Worm (Caenorhabditis elegans) whole organism, young adult: Measurements from ENCODE around the gene fbxc-48.

Experiments
- C06A6.2 ChIP-seq: fragments of 200-800 bp; sonication (Bioruptor generic); conservative IDR thresholded peaks from 2 replicates; pipeline ENCODE4 v1.3.6; 2022; ENCODE audit warnings: missing genetic modification characterization, missing compliant biosample characterization
- C17E4.6 ChIP-seq: fragments of 200-800 bp; sonication (Bioruptor generic); IDR thresholded peaks from 2 replicates; pipeline ENCODE4 v1.3.6; 2022; ENCODE audit warnings: missing genetic modification reagents, missing genetic modification characterization, missing compliant biosample characterization
- D2030.7 ChIP-seq: fragments of 200-800 bp; sonication (Bioruptor generic); IDR thresholded peaks from 2 replicates; pipeline ENCODE4 v1.3.6; 2022; ENCODE audit warnings: missing genetic modification reagents, missing genetic modification characterization, missing compliant biosample characterization
- F33H1.4 ChIP-seq: fragments of 200-800 bp; sonication (Bioruptor generic); IDR thresholded peaks from 2 replicates; pipeline ENCODE4 v1.3.6; 2022; ENCODE audit warnings: missing genetic modification reagents, missing genetic modification characterization, missing compliant biosample characterization
- F37B4.10 ChIP-seq: fragments of 200-800 bp; sonication (Bioruptor generic); IDR thresholded peaks from 2 replicates; pipeline ENCODE4 v1.3.6; 2022; ENCODE audit warnings: missing genetic modification characterization, missing compliant biosample characterization
- F39B2.1 ChIP-seq: fragments of 200-800 bp; sonication (Bioruptor generic); IDR thresholded peaks from 2 replicates; pipeline ENCODE4 v1.3.6; 2022; ENCODE audit warnings: missing genetic modification reagents, missing genetic modification characterization, missing compliant biosample characterization
- K11D2.4 ChIP-seq: fragments of 200-800 bp; sonication (Bioruptor generic); IDR thresholded peaks from 2 replicates; pipeline ENCODE4 v1.3.6; 2022; ENCODE audit warnings: missing genetic modification reagents, missing genetic modification characterization, missing compliant biosample characterization
- Y53G8AR.9 ChIP-seq: fragments of 200-800 bp; sonication (Bioruptor generic); conservative IDR thresholded peaks from 2 replicates; pipeline ENCODE4 v1.3.6; 2022; ENCODE audit warnings: missing genetic modification reagents, missing genetic modification characterization, missing compliant biosample characterization
- Y56A3A.18 ChIP-seq: fragments of 200-800 bp; sonication (Bioruptor generic); IDR thresholded peaks from 2 replicates; pipeline ENCODE4 v1.3.6; 2022; ENCODE audit warnings: missing genetic modification reagents, missing genetic modification characterization, missing compliant biosample characterization
- Y95B8A.8 ChIP-seq: fragments of 200-800 bp; sonication (Bioruptor generic); IDR thresholded peaks from 2 replicates; pipeline ENCODE4 v1.3.6; 2022; ENCODE audit warnings: missing genetic modification reagents, missing genetic modification characterization, missing compliant biosample characterization
- aptf-2 ChIP-seq: fragments of 200-800 bp; sonication (Bioruptor generic); conservative IDR thresholded peaks from 2 replicates; pipeline ENCODE4 v1.3.6; 2022; ENCODE audit warnings: missing genetic modification reagents, missing genetic modification characterization, missing compliant biosample characterization
- aptf-3 ChIP-seq: fragments of 200-800 bp; sonication (Bioruptor generic); IDR thresholded peaks from 2 replicates; pipeline ENCODE4 v1.3.6; 2022; ENCODE audit warnings: missing genetic modification characterization, missing compliant biosample characterization
- attf-3 ChIP-seq: fragments of 200-800 bp; sonication (Bioruptor generic); conservative IDR thresholded peaks from 2 replicates; pipeline ENCODE4 v1.3.6; 2022; ENCODE audit warnings: missing genetic modification reagents, missing genetic modification characterization, missing compliant biosample characterization
- attf-6 ChIP-seq: fragments of 200-800 bp; sonication (Bioruptor generic); IDR thresholded peaks from 2 replicates; pipeline ENCODE4 v1.3.6; 2022; ENCODE audit warnings: missing genetic modification reagents, missing genetic modification characterization, missing compliant biosample characterization
- bed-1 ChIP-seq: fragments of 200-800 bp; sonication (Bioruptor generic); IDR thresholded peaks from 2 replicates; pipeline ENCODE4 v1.3.6; 2022; ENCODE audit warnings: missing genetic modification reagents, missing genetic modification characterization, missing compliant biosample characterization
- cebp-2 ChIP-seq: fragments of 200-800 bp; sonication (Bioruptor generic); IDR thresholded peaks from 2 replicates; pipeline ENCODE4 v1.3.6; 2022; ENCODE audit warnings: missing genetic modification characterization, missing compliant biosample characterization
- ceh-100 ChIP-seq: fragments of 200-800 bp; sonication (Bioruptor generic); IDR thresholded peaks from 2 replicates; pipeline ENCODE4 v1.3.6; 2022; ENCODE audit warnings: missing genetic modification reagents, missing genetic modification characterization, missing compliant biosample characterization
- ceh-40 ChIP-seq: fragments of 200-800 bp; sonication (Bioruptor generic); IDR thresholded peaks from 2 replicates; pipeline ENCODE4 v1.3.6; 2022; ENCODE audit warnings: missing genetic modification characterization, missing compliant biosample characterization
- ceh-58 ChIP-seq: fragments of 200-800 bp; sonication (Bioruptor generic); IDR thresholded peaks from 2 replicates; pipeline ENCODE4 v1.3.6; 2022; ENCODE audit warnings: missing genetic modification characterization, missing compliant biosample characterization
- ceh-91 ChIP-seq: fragments of 200-800 bp; sonication (Bioruptor generic); IDR thresholded peaks from 2 replicates; pipeline ENCODE4 v1.3.6; 2022; ENCODE audit warnings: missing genetic modification reagents, missing genetic modification characterization, missing compliant biosample characterization
- dox-1 ChIP-seq: fragments of 200-800 bp; sonication (Bioruptor generic); IDR thresholded peaks from 2 replicates; pipeline ENCODE4 v1.3.6; 2022; ENCODE audit warnings: missing genetic modification reagents, missing genetic modification characterization, missing compliant biosample characterization
- egl-18 ChIP-seq: fragments of 200-800 bp; sonication (Bioruptor generic); IDR thresholded peaks from 2 replicates; pipeline ENCODE4 v1.3.6; 2022; ENCODE audit warnings: missing genetic modification reagents, missing genetic modification characterization, missing compliant biosample characterization
- egl-44 ChIP-seq: fragments of 200-800 bp; sonication (Bioruptor generic); IDR thresholded peaks from 2 replicates; pipeline ENCODE4 v1.3.6; 2022; ENCODE audit warnings: missing genetic modification reagents, missing genetic modification characterization, missing compliant biosample characterization
- egrh-3 ChIP-seq: fragments of 200-800 bp; sonication (Bioruptor generic); IDR thresholded peaks from 2 replicates; pipeline ENCODE4 v1.3.6; 2022; ENCODE audit warnings: missing genetic modification reagents, missing genetic modification characterization, missing compliant biosample characterization
- hmg-20 ChIP-seq: fragments of 200-800 bp; sonication (Bioruptor generic); IDR thresholded peaks from 2 replicates; pipeline ENCODE4 v1.3.6; 2022; ENCODE audit warnings: missing genetic modification reagents, missing genetic modification characterization, missing compliant biosample characterization
- hsf-1 ChIP-seq: fragments of 200-800 bp; sonication (Bioruptor generic); IDR thresholded peaks from 2 replicates; pipeline ENCODE4 v1.3.6; 2022; ENCODE audit warnings: missing genetic modification reagents, missing genetic modification characterization, missing compliant biosample characterization
- lag-1 ChIP-seq: fragments of 200-800 bp; sonication (Bioruptor generic); IDR thresholded peaks from 2 replicates; pipeline ENCODE4 v1.3.6; 2022; ENCODE audit warnings: missing genetic modification reagents, missing genetic modification characterization, missing compliant biosample characterization
- let-526 ChIP-seq: fragments of 200-800 bp; sonication (Bioruptor generic); IDR thresholded peaks from 2 replicates; pipeline ENCODE4 v1.3.6; 2022; ENCODE audit warnings: missing genetic modification reagents, missing genetic modification characterization, missing compliant biosample characterization
- lin-26 ChIP-seq: fragments of 200-800 bp; sonication (Bioruptor generic); IDR thresholded peaks from 2 replicates; pipeline ENCODE4 v1.3.6; 2022; ENCODE audit warnings: missing genetic modification reagents, missing genetic modification characterization, missing compliant biosample characterization
- madf-3 ChIP-seq: fragments of 200-800 bp; sonication (Bioruptor generic); IDR thresholded peaks from 2 replicates; pipeline ENCODE4 v1.3.6; 2022; ENCODE audit warnings: missing genetic modification reagents, missing genetic modification characterization, missing compliant biosample characterization
- madf-6 ChIP-seq: fragments of 200-800 bp; sonication (Bioruptor generic); IDR thresholded peaks from 2 replicates; pipeline ENCODE4 v1.3.6; 2022; ENCODE audit warnings: missing genetic modification reagents, missing genetic modification characterization, missing compliant biosample characterization
- madf-8 ChIP-seq: fragments of 200-800 bp; sonication (Bioruptor generic); conservative IDR thresholded peaks from 2 replicates; pipeline ENCODE4 v1.3.6; 2022; ENCODE audit warnings: missing genetic modification reagents, missing genetic modification characterization, missing compliant biosample characterization
- mcd-1 ChIP-seq: fragments of 200-800 bp; sonication (Bioruptor generic); IDR thresholded peaks from 2 replicates; pipeline ENCODE4 v1.3.6; 2022; ENCODE audit warnings: missing genetic modification reagents, missing genetic modification characterization, missing compliant biosample characterization
- nfya-2 ChIP-seq: fragments of 200-800 bp; sonication (Bioruptor generic); IDR thresholded peaks from 2 replicates; pipeline ENCODE4 v1.3.6; 2022; ENCODE audit warnings: missing genetic modification reagents, missing genetic modification characterization, missing compliant biosample characterization
- ztf-25 ChIP-seq: fragments of 200-800 bp; sonication (Bioruptor generic); IDR thresholded peaks from 2 replicates; pipeline ENCODE4 v1.3.6; 2022; ENCODE audit warnings: missing genetic modification reagents, missing genetic modification characterization, missing compliant biosample characterization
- ztf-28 ChIP-seq: fragments of 200-800 bp; sonication (Bioruptor generic); IDR thresholded peaks from 2 replicates; pipeline ENCODE4 v1.3.6; 2022; ENCODE audit warnings: missing genetic modification reagents, missing genetic modification characterization, missing compliant biosample characterization
- ztf-6 ChIP-seq: fragments of 200-800 bp; sonication (Bioruptor generic); IDR thresholded peaks from 2 replicates; pipeline ENCODE4 v1.3.6; 2022; ENCODE audit warnings: missing genetic modification reagents, missing genetic modification characterization, missing compliant biosample characterization

fbxc-48 gene

ce11 chrII:698453-698852 lies 42.3 kb downstream of the fbxc-48 start:
- 0 out of 2 replicates have a peak, but pooled peaks have one; percentile 11 for TF ChIP-seq lin-26
- peak; percentile 64; the same call in 1 of the 2 replicates for TF ChIP-seq F33H1.4
- TF ChIP-seq ceh-91 (GFP tag; lab: Robert Waterston, UW) = peak; percentile 44
- 0 out of 2 replicates have a peak, but pooled peaks have one; percentile 45 for TF ChIP-seq attf-6 (GFP tag; lab: Robert Waterston, UW)
- 0 out of 2 replicates have a peak, but pooled peaks have one; percentile 36 for TF ChIP-seq madf-6 (GFP tag; lab: Robert Waterston, UW)
- 0 out of 2 replicates have a peak, but pooled peaks have one; percentile 12 for TF ChIP-seq ztf-25
- TF ChIP-seq F37B4.10 (GFP tag; lab: Robert Waterston, UW) = 0 out of 2 replicates have a peak, but pooled peaks have one; percentile 44
- TF ChIP-seq aptf-2 (GFP tag; lab: Robert Waterston, UW) = peak; percentile 21; the same call in 1 of the 2 replicates
- peak; percentile 50; the same call in 1 of the 2 replicates for TF ChIP-seq egrh-3 (GFP tag; lab: Robert Waterston, UW)
- peak; percentile 18; the same call in 1 of the 2 replicates for TF ChIP-seq D2030.7 (GFP tag; lab: Robert Waterston, UW)
- TF ChIP-seq, all 124 proteins: peak for 10; not testable (repeated sequence) for 114

- 0 out of 2 replicates have a peak, but pooled peaks have one; percentile 22 for TF ChIP-seq C17E4.6 (GFP tag; lab: Robert Waterston, UW)
- 0 out of 2 replicates have a peak, but pooled peaks have one; percentile 10 for TF ChIP-seq mcd-1 (GFP tag; lab: Robert Waterston, UW)
- TF ChIP-seq hmg-20 = 0 out of 2 replicates have a peak, but pooled peaks have one; percentile 32
- TF ChIP-seq egrh-3 (GFP tag; lab: Robert Waterston, UW) = peak; percentile 81; the same call in 1 of the 2 replicates
- peak; percentile 87; the same call in 1 of the 2 replicates for TF ChIP-seq lag-1 (GFP tag; lab: Robert Waterston, UW)
- peak; percentile 85 for TF ChIP-seq Y53G8AR.9
- 0 out of 2 replicates have a peak, but pooled peaks have one; percentile 27 for TF ChIP-seq attf-6 (GFP tag; lab: Robert Waterston, UW)
- 0 out of 2 replicates have a peak, but pooled peaks have one; percentile 8 for TF ChIP-seq attf-3 (GFP tag; lab: Robert Waterston, UW)
- peak; percentile 73; the same call in 1 of the 2 replicates for TF ChIP-seq hsf-1 (GFP tag; lab: Robert Waterston, UW)
- peak; percentile 73 for TF ChIP-seq lin-26
- TF ChIP-seq ceh-100 (GFP tag; lab: Robert Waterston, UW) = 0 out of 2 replicates have a peak, but pooled peaks have one; percentile 31
- peak; percentile 64; the same call in 1 of the 2 replicates for TF ChIP-seq ztf-25
- TF ChIP-seq Y56A3A.18 (GFP tag; lab: Robert Waterston, UW) = peak; percentile 12; the same call in 1 of the 2 replicates
- 0 out of 2 replicates have a peak, but pooled peaks have one; percentile 47 for TF ChIP-seq let-526 (GFP tag; lab: Robert Waterston, UW)
- TF ChIP-seq egl-44 = 0 out of 2 replicates have a peak, but pooled peaks have one; percentile 75
- peak; percentile 78; the same call in 1 of the 2 replicates for TF ChIP-seq F39B2.1 (GFP tag; lab: Robert Waterston, UW)
- peak; percentile 31 for TF ChIP-seq madf-8 (GFP tag; lab: Robert Waterston, UW)
- TF ChIP-seq ztf-28 (GFP tag; lab: Robert Waterston, UW) = peak; percentile 79
- TF ChIP-seq aptf-3 (GFP tag; lab: Robert Waterston, UW) = 0 out of 2 replicates have a peak, but pooled peaks have one; percentile 75
- peak; percentile 74; the same call in 1 of the 2 replicates for TF ChIP-seq egl-18 (GFP tag; lab: Robert Waterston, UW)
- 0 out of 2 replicates have a peak, but pooled peaks have one; percentile 44 for TF ChIP-seq K11D2.4
- TF ChIP-seq ztf-6 (GFP tag; lab: Robert Waterston, UW) = 0 out of 2 replicates have a peak, but pooled peaks have one; percentile 54
- 0 out of 2 replicates have a peak, but pooled peaks have one; percentile 74 for TF ChIP-seq nfya-2 (GFP tag; lab: Robert Waterston, UW)
- TF ChIP-seq aptf-2 (GFP tag; lab: Robert Waterston, UW) = 0 out of 2 replicates have a peak, but pooled peaks have one; percentile 13
- TF ChIP-seq ceh-91 (GFP tag; lab: Robert Waterston, UW) = peak; percentile 41; the same call in 1 of the 2 replicates
- 0 out of 2 replicates have a peak, but pooled peaks have one; percentile 20 for TF ChIP-seq Y95B8A.8 (GFP tag; lab: Robert Waterston, UW)
- TF ChIP-seq F33H1.4 = peak; percentile 78
- peak; percentile 84; the same call in 1 of the 2 replicates for TF ChIP-seq cebp-2
- peak; percentile 59; the same call in 1 of the 2 replicates for TF ChIP-seq ceh-40 (GFP tag; lab: Robert Waterston, UW)
- peak; percentile 93 for TF ChIP-seq madf-3 (GFP tag; lab: Robert Waterston, UW)
- peak; percentile 51; the same call in 1 of the 2 replicates for TF ChIP-seq dox-1 (GFP tag; lab: Robert Waterston, UW)
- TF ChIP-seq C06A6.2 (GFP tag; lab: Robert Waterston, UW) = peak; percentile 46; the same call in 1 of the 2 replicates
- TF ChIP-seq ceh-58 = peak; percentile 98
- peak; percentile 88; the same call in 1 of the 2 replicates for TF ChIP-seq bed-1 (GFP tag; lab: Robert Waterston, UW)
- 0 out of 2 replicates have a peak, but pooled peaks have one; percentile 18 for TF ChIP-seq madf-6 (GFP tag; lab: Robert Waterston, UW)
These were observed 43.8 kb downstream of the fbxc-48 start for ce11 chrII:696776-697532.
